Worm (Caenorhabditis elegans) whole organism, early embryonic: ENCODE data around the gene enee-1.

Experiments
- flt-1 ChIP-seq: fragments of 200-800 bp; sonication (Bioruptor generic); IDR thresholded peaks from 2 replicates; pipeline ENCODE4 v1.3.6; 2022; ENCODE audit warnings: missing genetic modification characterization, missing compliant biosample characterization

enee-1 gene

DNA sequence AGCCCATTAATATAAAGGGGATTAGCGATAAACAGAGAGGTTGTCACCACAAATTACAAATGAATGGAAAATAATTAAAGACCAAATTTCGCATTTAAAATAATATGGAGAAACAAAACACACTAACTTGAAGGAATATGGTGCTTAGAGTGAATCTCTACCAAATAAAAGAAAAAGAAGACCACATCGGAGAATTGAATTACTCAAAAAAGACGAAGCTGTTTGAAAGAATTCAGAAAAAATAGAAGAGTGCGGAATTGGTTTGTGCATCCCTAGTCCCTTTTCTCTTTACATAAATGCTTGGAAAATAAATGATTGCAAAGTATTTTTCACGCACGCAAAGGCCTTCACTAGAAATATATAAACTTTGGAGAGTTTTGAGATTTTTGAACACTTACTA, 49.4 kb downstream of the enee-1 start:
- TF ChIP-seq flt-1, result no peak
